Worm (Caenorhabditis elegans) whole organism, young adult: ENCODE measurements around the gene acy-4.
A peak's percentile ranks its signal among the peaks of the same experiment; 100 is the strongest.

Experiments
- C17E4.6 ChIP-seq: fragments of 200-800 bp; sonication (Bioruptor generic); IDR thresholded peaks from 2 replicates; pipeline ENCODE4 v1.3.6; 2022; ENCODE audit warnings: missing genetic modification reagents, missing genetic modification characterization, missing compliant biosample characterization
- D2030.7 ChIP-seq: fragments of 200-800 bp; sonication (Bioruptor generic); IDR thresholded peaks from 2 replicates; pipeline ENCODE4 v1.3.6; 2022; ENCODE audit warnings: missing genetic modification reagents, missing genetic modification characterization, missing compliant biosample characterization
- F33H1.4 ChIP-seq: fragments of 200-800 bp; sonication (Bioruptor generic); IDR thresholded peaks from 2 replicates; pipeline ENCODE4 v1.3.6; 2022; ENCODE audit warnings: missing genetic modification reagents, missing genetic modification characterization, missing compliant biosample characterization
- F37B4.10 ChIP-seq: fragments of 200-800 bp; sonication (Bioruptor generic); IDR thresholded peaks from 2 replicates; pipeline ENCODE4 v1.3.6; 2022; ENCODE audit warnings: missing genetic modification characterization, missing compliant biosample characterization
- F39B2.1 ChIP-seq: fragments of 200-800 bp; sonication (Bioruptor generic); IDR thresholded peaks from 2 replicates; pipeline ENCODE4 v1.3.6; 2022; ENCODE audit warnings: missing genetic modification reagents, missing genetic modification characterization, missing compliant biosample characterization
- F49E8.2 ChIP-seq: sonication (generic microtip); optimal IDR thresholded peaks from 3 replicates; lab custom pipeline; 2017; ENCODE audit warnings: missing genetic modification characterization, mild to moderate bottlenecking, missing compliant biosample characterization, antibody characterized with exemption, moderate library complexity; ENCODE audit not compliant: insufficient read depth
- F55B11.4 ChIP-seq: sonication (generic microtip); optimal IDR thresholded peaks from 2 replicates; lab custom pipeline; 2016; ENCODE audit warnings: missing compliant biosample characterization, missing genetic modification characterization, borderline replicate concordance; ENCODE audit not compliant: insufficient read depth
- F57A8.1 ChIP-seq: fragments of 200-800 bp; sonication (Bioruptor generic); optimal IDR thresholded peaks from 2 replicates; lab custom pipeline; 2018; ENCODE audit warnings: mild to moderate bottlenecking, missing genetic modification characterization, moderate library complexity, missing compliant biosample characterization
- F57C9.4 ChIP-seq: sonication (generic microtip); optimal IDR thresholded peaks from 2 replicates; lab custom pipeline; 2017; ENCODE audit warnings: mild to moderate bottlenecking, missing genetic modification characterization, missing compliant biosample characterization
- T26A5.8 ChIP-seq: sonication (generic microtip); optimal IDR thresholded peaks from 2 replicates; lab custom pipeline; 2016; ENCODE audit warnings: missing genetic modification characterization, missing compliant biosample characterization
- Y56A3A.18 ChIP-seq: fragments of 200-800 bp; sonication (Bioruptor generic); IDR thresholded peaks from 2 replicates; pipeline ENCODE4 v1.3.6; 2022; ENCODE audit warnings: missing genetic modification reagents, missing genetic modification characterization, missing compliant biosample characterization
- akir-1 ChIP-seq: fragments of 200-800 bp; sonication (Bioruptor generic); optimal IDR thresholded peaks from 2 replicates; lab custom pipeline; 2018; ENCODE audit warnings: mild to moderate bottlenecking, missing genetic modification characterization, moderate library complexity, missing compliant biosample characterization
- athp-1 ChIP-seq: sonication (generic microtip); optimal IDR thresholded peaks from 2 replicates; lab custom pipeline; 2017; ENCODE audit warnings: mild to moderate bottlenecking, missing genetic modification characterization, missing compliant biosample characterization
- attf-6 ChIP-seq: fragments of 200-800 bp; sonication (Bioruptor generic); IDR thresholded peaks from 2 replicates; pipeline ENCODE4 v1.3.6; 2022; ENCODE audit warnings: missing genetic modification reagents, missing genetic modification characterization, missing compliant biosample characterization
- bed-2 ChIP-seq: fragments of 200-800 bp; sonication (Bioruptor generic); IDR thresholded peaks from 2 replicates; pipeline ENCODE4 v1.3.6; 2022; ENCODE audit warnings: missing genetic modification reagents, missing genetic modification characterization, missing compliant biosample characterization
- ceh-91 ChIP-seq: fragments of 200-800 bp; sonication (Bioruptor generic); IDR thresholded peaks from 2 replicates; pipeline ENCODE4 v1.3.6; 2022; ENCODE audit warnings: missing genetic modification reagents, missing genetic modification characterization, missing compliant biosample characterization
- efl-1 ChIP-seq: fragments of 150-350 bp; optimal IDR thresholded peaks from 2 replicates; lab custom pipeline; 2014; ENCODE audit warnings: missing biosample characterization, missing genetic modification reagents, missing genetic modification characterization
- ets-4 ChIP-seq: fragments of 200-800 bp; sonication (Bioruptor generic); optimal IDR thresholded peaks from 2 replicates; lab custom pipeline; 2018; ENCODE audit warnings: mild to moderate bottlenecking, missing genetic modification characterization, missing compliant biosample characterization
- fkh-3 ChIP-seq: sonication (generic microtip); optimal IDR thresholded peaks from 2 replicates; lab custom pipeline; 2016; ENCODE audit warnings: mild to moderate bottlenecking, missing genetic modification characterization, missing compliant biosample characterization
- hmg-20 ChIP-seq: fragments of 200-800 bp; sonication (Bioruptor generic); IDR thresholded peaks from 2 replicates; pipeline ENCODE4 v1.3.6; 2022; ENCODE audit warnings: missing genetic modification reagents, missing genetic modification characterization, missing compliant biosample characterization
- lag-1 ChIP-seq: fragments of 200-800 bp; sonication (Bioruptor generic); IDR thresholded peaks from 2 replicates; pipeline ENCODE4 v1.3.6; 2022; ENCODE audit warnings: missing genetic modification reagents, missing genetic modification characterization, missing compliant biosample characterization
- lin-26 ChIP-seq: fragments of 200-800 bp; sonication (Bioruptor generic); IDR thresholded peaks from 2 replicates; pipeline ENCODE4 v1.3.6; 2022; ENCODE audit warnings: missing genetic modification reagents, missing genetic modification characterization, missing compliant biosample characterization
- lin-40 ChIP-seq: sonication (generic microtip); optimal IDR thresholded peaks from 2 replicates; lab custom pipeline; 2016; ENCODE audit warnings: missing genetic modification characterization, mild to moderate bottlenecking, missing compliant biosample characterization, missing genotype, missing genetic modification reagents
- lin-54 ChIP-seq: fragments of 200-800 bp; sonication (Bioruptor generic); optimal IDR thresholded peaks from 2 replicates; lab custom pipeline; 2018; ENCODE audit warnings: mild to moderate bottlenecking, missing genetic modification characterization, missing compliant biosample characterization
- lsl-1 ChIP-seq: fragments of 200-800 bp; sonication (Bioruptor generic); optimal IDR thresholded peaks from 2 replicates; lab custom pipeline; 2018; ENCODE audit warnings: mild to moderate bottlenecking, missing genetic modification characterization, moderate library complexity, missing compliant biosample characterization
- lsy-27 ChIP-seq: sonication (generic microtip); optimal IDR thresholded peaks from 2 replicates; lab custom pipeline; 2017; ENCODE audit warnings: missing genetic modification characterization, mild to moderate bottlenecking, missing compliant biosample characterization, antibody characterized with exemption, missing genotype, borderline replicate concordance; ENCODE audit not compliant: insufficient read depth
- madf-10 ChIP-seq: sonication (generic microtip); optimal IDR thresholded peaks from 2 replicates; lab custom pipeline; 2016; ENCODE audit warnings: mild to moderate bottlenecking, missing genetic modification characterization, missing compliant biosample characterization
- madf-6 ChIP-seq: fragments of 200-800 bp; sonication (Bioruptor generic); IDR thresholded peaks from 2 replicates; pipeline ENCODE4 v1.3.6; 2022; ENCODE audit warnings: missing genetic modification reagents, missing genetic modification characterization, missing compliant biosample characterization
- madf-8 ChIP-seq: fragments of 200-800 bp; sonication (Bioruptor generic); conservative IDR thresholded peaks from 2 replicates; pipeline ENCODE4 v1.3.6; 2022; ENCODE audit warnings: missing genetic modification reagents, missing genetic modification characterization, missing compliant biosample characterization
- mcd-1 ChIP-seq: fragments of 200-800 bp; sonication (Bioruptor generic); IDR thresholded peaks from 2 replicates; pipeline ENCODE4 v1.3.6; 2022; ENCODE audit warnings: missing genetic modification reagents, missing genetic modification characterization, missing compliant biosample characterization
- nfya-1 ChIP-seq: sonication (generic microtip); optimal IDR thresholded peaks from 2 replicates; lab custom pipeline; 2017; ENCODE audit warnings: antibody characterized with exemption, missing compliant biosample characterization, missing genetic modification characterization, borderline replicate concordance; ENCODE audit not compliant: insufficient read depth
- nhr-120 ChIP-seq: fragments of 200-800 bp; sonication (Bioruptor generic); IDR thresholded peaks from 2 replicates; pipeline ENCODE4 v1.3.6; 2022; ENCODE audit warnings: missing genetic modification characterization, missing compliant biosample characterization
- rcor-1 ChIP-seq: fragments of 200-800 bp; sonication (Bioruptor generic); IDR thresholded peaks from 2 replicates; pipeline ENCODE4 v1.3.6; 2022; ENCODE audit warnings: missing genetic modification reagents, missing genetic modification characterization, missing compliant biosample characterization
- rec-8 ChIP-seq, 2 experiments: sonication (generic microtip); optimal IDR thresholded peaks; 2 replicates each; lab custom pipeline; 2016; ENCODE audit warnings: mild to moderate bottlenecking in 2 of 2, missing genetic modification characterization in 2 of 2, missing genetic modification reagents in 2 of 2, missing genotype in 2 of 2, missing biosample characterization in 1 of 2, missing compliant biosample characterization in 1 of 2, moderate library complexity in 1 of 2
- repo-1 ChIP-seq: sonication (generic microtip); optimal IDR thresholded peaks from 2 replicates; lab custom pipeline; 2017; ENCODE audit warnings: mild to moderate bottlenecking, missing genetic modification characterization, missing compliant biosample characterization
- rpc-1 ChIP-seq, 2 experiments: fragments of 150-350 bp in 1 of 2; sonication (generic microtip) in 1 of 2; optimal IDR thresholded peaks; 2 replicates each; lab custom pipeline; 2014 to 2018; ENCODE audit warnings: missing biosample characterization in 1 of 2, missing genetic modification characterization in 1 of 2, missing genetic modification reagents in 1 of 2, missing genotype in 1 of 2
- snpc-1.1 ChIP-seq: sonication (generic microtip); optimal IDR thresholded peaks from 2 replicates; lab custom pipeline; 2017; ENCODE audit warnings: missing genetic modification characterization, mild to moderate bottlenecking, missing compliant biosample characterization, antibody characterized with exemption, moderate library complexity, missing genotype, missing genetic modification reagents; ENCODE audit not compliant: insufficient read depth
- snpc-4 ChIP-seq, 5 experiments: fragments of 150-350 bp in 1 of 5; sonication (generic microtip) in 4 of 5; optimal IDR thresholded peaks; 2 replicates each; lab custom pipeline; 2014 to 2018; ENCODE audit warnings: missing genetic modification characterization in 5 of 5, missing biosample characterization in 3 of 5, antibody characterized with exemption in 2 of 5, mild to moderate bottlenecking in 2 of 5, missing compliant biosample characterization in 2 of 5, missing genotype in 2 of 5, moderate library complexity in 2 of 5, missing genetic modification reagents in 1 of 5
- tbp1 ChIP-seq: fragments of 200-800 bp; sonication (Bioruptor generic); optimal IDR thresholded peaks from 2 replicates; lab custom pipeline; 2018; ENCODE audit warnings: mild to moderate bottlenecking, missing genetic modification characterization, missing compliant biosample characterization
- tlf-1 ChIP-seq: fragments of 200-800 bp; sonication (Bioruptor generic); optimal IDR thresholded peaks from 2 replicates; lab custom pipeline; 2018; ENCODE audit warnings: mild to moderate bottlenecking, missing genetic modification characterization, missing compliant biosample characterization
- unc-130 ChIP-seq: sonication (generic microtip); optimal IDR thresholded peaks from 2 replicates; lab custom pipeline; 2016; ENCODE audit warnings: missing genetic modification reagents, missing genetic modification characterization, missing compliant biosample characterization
- unc-62 ChIP-seq: fragments of 150-350 bp; optimal IDR thresholded peaks from 2 replicates; lab custom pipeline; 2014; ENCODE audit warnings: missing biosample characterization, missing genetic modification reagents, missing genetic modification characterization
- xnd-1 ChIP-seq: sonication (generic microtip); optimal IDR thresholded peaks from 2 replicates; lab custom pipeline; 2016; ENCODE audit warnings: missing genotype, missing genetic modification reagents, missing genetic modification characterization, missing compliant biosample characterization
- ztf-18 ChIP-seq: sonication (generic microtip); optimal IDR thresholded peaks from 2 replicates; lab custom pipeline; 2016; ENCODE audit warnings: missing genotype, mild to moderate bottlenecking, missing genetic modification characterization, missing compliant biosample characterization
- ztf-22 ChIP-seq: fragments of 200-800 bp; sonication (Bioruptor generic); optimal IDR thresholded peaks from 2 replicates; lab custom pipeline; 2018; ENCODE audit warnings: mild to moderate bottlenecking, missing genetic modification characterization, moderate library complexity, missing compliant biosample characterization

The acy-4 gene

DNA sequence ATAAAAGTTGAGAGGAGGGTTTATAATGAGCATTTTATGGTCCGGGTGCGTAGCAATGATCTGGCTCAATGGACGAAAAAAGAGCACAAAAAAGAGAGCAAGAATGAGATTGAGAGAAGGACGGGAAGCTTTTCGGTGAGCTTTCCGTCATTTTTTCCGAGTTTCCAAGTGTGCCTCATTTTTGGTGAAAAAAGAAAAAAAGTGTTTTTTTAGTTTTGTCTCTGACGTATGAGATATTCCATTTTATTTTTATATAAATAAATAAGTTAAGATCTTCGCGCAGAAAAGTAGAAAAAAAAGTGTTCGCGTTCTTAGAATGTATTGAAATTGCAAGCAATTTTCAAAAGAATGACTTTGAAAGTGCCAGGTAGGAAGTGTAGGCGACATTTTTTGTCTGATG, 10.7 kb downstream of the acy-4 start, which contains the start of gene memb-2:
Gene memb-2, minus strand, starts transcription at position 101 of the 400 bp plus-strand sequence.
- TF ChIP-seq rec-8 (tag; optimal IDR thresholded peaks at IDR 0.05; lab: Kevin White, UChicago): no peak
- no peak for TF ChIP-seq nfya-1 (tag; lab: Kevin White, UChicago)
- no peak for TF ChIP-seq athp-1 (tag; lab: Kevin White, UChicago)
- no peak for TF ChIP-seq lin-40 (tag; lab: Kevin White, UChicago)
- no peak for TF ChIP-seq nhr-120 (GFP tag; lab: Robert Waterston, UW)
- no peak for TF ChIP-seq F57C9.4 (tag; lab: Kevin White, UChicago)

DNA sequence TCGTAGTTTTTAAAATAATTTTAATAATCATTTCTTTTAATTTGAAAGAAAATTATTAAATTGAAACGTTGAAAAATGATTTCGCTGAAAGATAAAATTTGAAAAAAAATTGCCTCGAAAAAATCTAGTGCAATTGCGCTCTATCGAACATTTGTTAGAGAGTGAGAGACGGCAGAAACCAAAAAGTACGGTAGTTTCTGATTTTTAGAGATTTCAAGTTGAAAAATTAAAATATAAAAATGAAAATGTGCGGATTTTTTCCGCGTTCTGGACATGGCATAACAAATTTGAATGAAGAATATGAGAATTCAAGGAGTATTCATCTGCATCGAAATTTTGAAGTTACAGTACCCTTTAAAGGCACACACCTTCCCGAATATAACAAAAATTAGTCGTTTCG, 11.3 kb downstream of the acy-4 start:
- TF ChIP-seq hmg-20 (GFP tag; lab: Robert Waterston, UW) (no peak), ztf-18 (tag; lab: Kevin White, UChicago) (peak; percentile 14), unc-130 (GFP tag; lab: Kevin White, UChicago) (no peak), C17E4.6 (GFP tag; lab: Robert Waterston, UW) (no peak), D2030.7 (GFP tag; lab: Robert Waterston, UW) (peak; percentile 67), lsl-1 (GFP tag; lab: Kevin White, UChicago) (peak; percentile 89), xnd-1 (tag; lab: Kevin White, UChicago) (peak; percentile 52), T26A5.8 (tag; lab: Kevin White, UChicago) (no peak), F37B4.10 (no peak), fkh-3 (tag; lab: Kevin White, UChicago) (no peak), lin-54 (GFP tag; lab: Kevin White, UChicago) (peak; percentile 58), F55B11.4 (tag; lab: Kevin White, UChicago) (no peak), F49E8.2 (no peak), ztf-22 (GFP tag; lab: Kevin White, UChicago) (no peak), Y56A3A.18 (GFP tag; lab: Robert Waterston, UW) (no peak), ets-4 (GFP tag; lab: Kevin White, UChicago) (no peak), snpc-4 (GFP tag; optimal IDR thresholded peaks at IDR 0.05; lab: Kevin White, UChicago) (no peak), snpc-4 (tag; optimal IDR thresholded peaks at IDR 0.05; lab: Kevin White, UChicago) (peak in 1 of 4 experiments; percentile 7), madf-8 (GFP tag; lab: Robert Waterston, UW) (peak; percentile 22; the same call in 1 of the 2 replicates), F57A8.1 (GFP tag; lab: Kevin White, UChicago) (no peak), unc-62 (GFP tag; lab: Kevin White, UChicago) (no peak), bed-2 (no peak), rcor-1 (GFP tag; lab: Robert Waterston, UW) (no peak), ceh-91 (GFP tag; lab: Robert Waterston, UW) (peak; percentile 72), lin-26 (GFP tag; lab: Robert Waterston, UW) (no peak), mcd-1 (GFP tag; lab: Robert Waterston, UW) (peak; percentile 86), repo-1 (tag; lab: Kevin White, UChicago) (no peak), madf-6 (GFP tag; lab: Robert Waterston, UW) (peak; percentile 63), lsy-27 (no peak), nfya-1 (tag; lab: Kevin White, UChicago) (no peak), lag-1 (GFP tag; lab: Robert Waterston, UW) (no peak), F39B2.1 (GFP tag; lab: Robert Waterston, UW) (no peak), rpc-1 (optimal IDR thresholded peaks at IDR 0.05; lab: Kevin White, UChicago) (no peak), rpc-1 (tag; optimal IDR thresholded peaks at IDR 0.05; lab: Kevin White, UChicago) (no peak), rec-8 (tag; optimal IDR thresholded peaks at IDR 0.05; lab: Kevin White, UChicago) (no peak), tbp1 (GFP tag; lab: Kevin White, UChicago) (peak; percentile 31), akir-1 (GFP tag; lab: Kevin White, UChicago) (no peak), F33H1.4 (GFP tag; lab: Robert Waterston, UW) (peak; percentile 58; the same call in 1 of the 2 replicates), efl-1 (GFP tag; lab: Kevin White, UChicago) (peak; percentile 47), snpc-1.1 (tag; lab: Kevin White, UChicago) (no peak), attf-6 (GFP tag; lab: Robert Waterston, UW) (no peak), madf-10 (tag; lab: Kevin White, UChicago) (no peak), tlf-1 (GFP tag; lab: Kevin White, UChicago) (no peak)
